Worm (Caenorhabditis elegans) whole organism, L3 larva: ENCODE results near the gene F35H12.5.

ENCODE experiments used
- aly-2 ChIP-seq: fragments of 150-350 bp; optimal IDR thresholded peaks from 2 replicates; lab custom pipeline; 2014; ENCODE audit warnings: missing biosample characterization, missing genetic modification characterization
- ama-1 ChIP-seq: fragments of 150-350 bp; optimal IDR thresholded peaks from 2 replicates; lab custom pipeline; 2018
- daf-12 ChIP-seq: fragments of 150-350 bp; optimal IDR thresholded peaks from 2 replicates; lab custom pipeline; 2014; ENCODE audit warnings: missing biosample characterization, missing genetic modification reagents, missing genetic modification characterization
- egl-27 ChIP-seq: sonication (generic microtip); optimal IDR thresholded peaks from 4 replicates; lab custom pipeline; 2017; ENCODE audit warnings: missing biosample characterization, missing genetic modification reagents, missing genetic modification characterization
- lin-15B ChIP-seq: fragments of 150-350 bp; optimal IDR thresholded peaks from 2 replicates; lab custom pipeline; 2014; ENCODE audit warnings: missing biosample characterization, missing genetic modification characterization
- lin-39 ChIP-seq: fragments of 150-350 bp; optimal IDR thresholded peaks from 2 replicates; lab custom pipeline; 2018; ENCODE audit warnings: missing biosample characterization, missing genetic modification reagents, missing genetic modification characterization
- mdl-1 ChIP-seq: fragments of 150-350 bp; optimal IDR thresholded peaks from 2 replicates; lab custom pipeline; 2014; ENCODE audit warnings: missing biosample characterization, missing genetic modification characterization
- nfya-1 ChIP-seq: sonication (generic microtip); optimal IDR thresholded peaks from 2 replicates; lab custom pipeline; 2017; ENCODE audit warnings: missing genetic modification characterization, mild to moderate bottlenecking, missing compliant biosample characterization, antibody characterized with exemption, moderate library complexity; ENCODE audit not compliant: insufficient read depth
- nhr-28 ChIP-seq: fragments of 150-350 bp; optimal IDR thresholded peaks from 2 replicates; lab custom pipeline; 2014; ENCODE audit warnings: missing biosample characterization, missing genetic modification characterization
- tbx-2 ChIP-seq: sonication (generic microtip); optimal IDR thresholded peaks from 2 replicates; lab custom pipeline; 2016; ENCODE audit warnings: mild to moderate bottlenecking, missing genetic modification characterization, missing compliant biosample characterization

ce11 chrX:924495-925008 lies 6.4 kb downstream of the F35H12.5 start, which contains the start of the genes pifk-1 and tbc-11:
- TF ChIP-seq daf-12 (tag; lab: Kevin White, UChicago) = no peak
- peak; percentile 66 for TF ChIP-seq lin-15B (tag; lab: Kevin White, UChicago)
- TF ChIP-seq lin-39 (tag; lab: Kevin White, UChicago) = peak; percentile 41
- peak; percentile 21 for TF ChIP-seq ama-1 (lab: Kevin White, UChicago)
- no peak for TF ChIP-seq mdl-1 (tag; lab: Kevin White, UChicago)
- no peak for TF ChIP-seq egl-27 (tag; lab: Kevin White, UChicago)
- peak; percentile 63 for TF ChIP-seq nfya-1
- no peak for TF ChIP-seq aly-2 (tag; lab: Kevin White, UChicago)
- no peak for TF ChIP-seq tbx-2
- no peak for TF ChIP-seq nhr-28 (tag; lab: Kevin White, UChicago)
